Worm (Caenorhabditis elegans) whole organism, L4 larva: ENCODE measurements around the gene T11F9.22.

ENCODE experiments used
- D1046.2 ChIP-seq: fragments of 200-800 bp; sonication (Bioruptor generic); IDR thresholded peaks from 2 replicates; pipeline ENCODE4 v1.3.6; 2022; ENCODE audit warnings: missing genetic modification characterization, missing compliant biosample characterization
- F10B5.3 ChIP-seq: sonication (generic microtip); optimal IDR thresholded peaks from 2 replicates; lab custom pipeline; 2016; ENCODE audit warnings: mild to moderate bottlenecking, missing genetic modification characterization, missing compliant biosample characterization
- F44E2.7 ChIP-seq: fragments of 200-800 bp; sonication (Bioruptor generic); IDR thresholded peaks from 2 replicates; pipeline ENCODE4 v2.1.2; 2022; ENCODE audit warnings: missing genetic modification characterization, missing compliant biosample characterization
- F49E8.2 ChIP-seq: sonication (generic microtip); optimal IDR thresholded peaks from 2 replicates; lab custom pipeline; 2016; ENCODE audit warnings: missing compliant biosample characterization, mild to moderate bottlenecking, missing genetic modification characterization, borderline replicate concordance
- ZK337.2 ChIP-seq: fragments of 200-800 bp; sonication (Bioruptor generic); IDR thresholded peaks from 2 replicates; pipeline ENCODE4 v1.3.6; 2022; ENCODE audit warnings: missing genetic modification reagents, missing genetic modification characterization, missing compliant biosample characterization
- aha-1 ChIP-seq: fragments of 150-350 bp; peaks from one replicate; lab custom pipeline; 2014; ENCODE audit warnings: missing biosample characterization, missing genetic modification characterization
- ceh-28 ChIP-seq: fragments of 150-350 bp; optimal IDR thresholded peaks from 2 replicates; lab custom pipeline; 2014; ENCODE audit warnings: missing biosample characterization, missing genetic modification reagents, missing genetic modification characterization
- ceh-32 ChIP-seq: sonication (generic microtip); optimal IDR thresholded peaks from 2 replicates; lab custom pipeline; 2016; ENCODE audit warnings: mild to moderate bottlenecking, missing genetic modification characterization, missing compliant biosample characterization; ENCODE audit not compliant: poor library complexity
- ces-1 ChIP-seq: fragments of 150-350 bp; sonication (generic microtip); optimal IDR thresholded peaks from 4 replicates; lab custom pipeline; 2014; ENCODE audit warnings: missing biosample characterization, missing genetic modification reagents, missing genetic modification characterization
- cey-2 ChIP-seq: sonication (generic microtip); optimal IDR thresholded peaks from 3 replicates; lab custom pipeline; 2017; ENCODE audit warnings: missing genetic modification characterization, mild to moderate bottlenecking, missing compliant biosample characterization, antibody characterized with exemption, borderline replicate concordance; ENCODE audit not compliant: insufficient read depth
- ctbp-1 ChIP-seq: fragments of 200-800 bp; sonication (Bioruptor generic); IDR thresholded peaks from 2 replicates; pipeline ENCODE4 v1.3.6; 2022; ENCODE audit warnings: missing genetic modification reagents, missing genetic modification characterization, missing compliant biosample characterization
- daf-16 ChIP-seq, 3 experiments: sonication (generic microtip); optimal IDR thresholded peaks; 2 replicates each; lab custom pipeline; 2016 to 2017; ENCODE audit warnings: missing genetic modification characterization in 3 of 3, missing genetic modification reagents in 3 of 3, mild to moderate bottlenecking in 2 of 3, missing compliant biosample characterization in 2 of 3, missing biosample characterization in 1 of 3, moderate library complexity in 1 of 3
- dmd-8 ChIP-seq: fragments of 200-800 bp; sonication (Bioruptor generic); IDR thresholded peaks from 2 replicates; pipeline ENCODE4 v1.3.6; 2022; ENCODE audit warnings: missing genetic modification characterization, missing compliant biosample characterization
- dmd-9 ChIP-seq: fragments of 200-800 bp; sonication (Bioruptor generic); IDR thresholded peaks from 2 replicates; pipeline ENCODE4 v1.3.6; 2022; ENCODE audit warnings: missing genetic modification reagents, missing genetic modification characterization, missing compliant biosample characterization
- egl-27 ChIP-seq: sonication (generic microtip); optimal IDR thresholded peaks from 3 replicates; lab custom pipeline; 2017; ENCODE audit warnings: missing biosample characterization, missing genetic modification reagents, missing genetic modification characterization
- egl-43 ChIP-seq: fragments of 200-800 bp; sonication (Bioruptor generic); IDR thresholded peaks from 2 replicates; pipeline ENCODE4 v1.3.6; 2022; ENCODE audit warnings: missing genetic modification reagents, missing genetic modification characterization, missing compliant biosample characterization
- fkh-10 ChIP-seq: fragments of 150-350 bp; optimal IDR thresholded peaks from 2 replicates; lab custom pipeline; 2014; ENCODE audit warnings: missing biosample characterization, missing genetic modification reagents, missing genetic modification characterization
- fos-1 ChIP-seq: fragments of 150-350 bp; optimal IDR thresholded peaks from 2 replicates; lab custom pipeline; 2014; ENCODE audit warnings: missing biosample characterization, missing genetic modification characterization
- hlh-30 ChIP-seq: sonication (generic microtip); optimal IDR thresholded peaks from 2 replicates; lab custom pipeline; 2017; ENCODE audit warnings: antibody characterized with exemption, mild to moderate bottlenecking, missing genetic modification characterization, missing compliant biosample characterization; ENCODE audit not compliant: insufficient read depth
- jun-1 ChIP-seq: fragments of 150-350 bp; optimal IDR thresholded peaks from 2 replicates; lab custom pipeline; 2014; ENCODE audit warnings: missing biosample characterization, missing genetic modification reagents, missing genetic modification characterization
- lin-38 ChIP-seq: fragments of 200-800 bp; sonication (Bioruptor generic); IDR thresholded peaks from 2 replicates; pipeline ENCODE4 v1.3.6; 2022; ENCODE audit warnings: missing genetic modification reagents, missing genetic modification characterization, missing compliant biosample characterization
- lin-39 ChIP-seq: fragments of 150-350 bp; optimal IDR thresholded peaks from 2 replicates; lab custom pipeline; 2014; ENCODE audit warnings: missing biosample characterization, missing genetic modification reagents, missing genetic modification characterization
- madf-9 ChIP-seq: fragments of 200-800 bp; sonication (Bioruptor generic); conservative IDR thresholded peaks from 2 replicates; pipeline ENCODE4 v1.3.6; 2022; ENCODE audit warnings: missing genetic modification reagents, missing genetic modification characterization, missing compliant biosample characterization
- mdl-1 ChIP-seq, 2 experiments: fragments of 150-350 bp in 1 of 2; sonication (generic microtip) in 1 of 2; optimal IDR thresholded peaks; 2 replicates each; lab custom pipeline; 2014 to 2017; ENCODE audit warnings: missing biosample characterization in 2 of 2, missing genetic modification characterization in 2 of 2
- mep-1 ChIP-seq: fragments of 150-350 bp; sonication (generic microtip); optimal IDR thresholded peaks from 3 replicates; lab custom pipeline; 2014; ENCODE audit warnings: missing biosample characterization, missing genetic modification characterization
- mxl-2 ChIP-seq: fragments of 200-800 bp; sonication (Bioruptor generic); conservative IDR thresholded peaks from 2 replicates; pipeline ENCODE4 v1.3.6; 2022; ENCODE audit warnings: missing genetic modification reagents, missing genetic modification characterization, missing compliant biosample characterization
- mxl-3 ChIP-seq: fragments of 200-800 bp; sonication (Bioruptor generic); optimal IDR thresholded peaks from 2 replicates; lab custom pipeline; 2018; ENCODE audit warnings: mild to moderate bottlenecking, missing genetic modification characterization, missing compliant biosample characterization
- nhr-28 ChIP-seq: fragments of 150-350 bp; optimal IDR thresholded peaks from 2 replicates; lab custom pipeline; 2014; ENCODE audit warnings: missing biosample characterization, missing genetic modification characterization
- nhr-41 ChIP-seq: fragments of 200-800 bp; sonication (Bioruptor generic); IDR thresholded peaks from 2 replicates; pipeline ENCODE4 v1.3.6; 2022; ENCODE audit warnings: missing genetic modification reagents, missing genetic modification characterization, missing compliant biosample characterization
- php-3 ChIP-seq: fragments of 200-800 bp; sonication (Bioruptor generic); IDR thresholded peaks from 2 replicates; pipeline ENCODE4 v1.3.6; 2022; ENCODE audit warnings: missing genetic modification reagents, missing genetic modification characterization, missing compliant biosample characterization
- rbr-2 ChIP-seq: sonication (generic microtip); optimal IDR thresholded peaks from 2 replicates; lab custom pipeline; 2016; ENCODE audit warnings: missing genotype, missing genetic modification characterization, missing compliant biosample characterization
- set-16 ChIP-seq: fragments of 200-800 bp; sonication (Bioruptor generic); IDR thresholded peaks from 2 replicates; pipeline ENCODE4 v1.3.6; 2022; ENCODE audit warnings: missing genetic modification reagents, missing genetic modification characterization, missing compliant biosample characterization
- skn-1 ChIP-seq: fragments of 150-350 bp; optimal IDR thresholded peaks from 2 replicates; lab custom pipeline; 2014; ENCODE audit warnings: missing biosample characterization, missing genetic modification characterization
- snpc-1.2 ChIP-seq: fragments of 200-800 bp; sonication (Bioruptor generic); IDR thresholded peaks from 2 replicates; pipeline ENCODE4 v1.3.6; 2022; ENCODE audit warnings: missing genetic modification reagents, missing genetic modification characterization, missing compliant biosample characterization
- spr-3 ChIP-seq: fragments of 200-800 bp; sonication (Bioruptor generic); optimal IDR thresholded peaks from 2 replicates; lab custom pipeline; 2018; ENCODE audit warnings: mild to moderate bottlenecking, missing genetic modification characterization, missing compliant biosample characterization
- tag-97 ChIP-seq: fragments of 200-800 bp; sonication (Bioruptor generic); IDR thresholded peaks from 2 replicates; pipeline ENCODE4 v1.3.6; 2022; ENCODE audit warnings: missing genetic modification characterization, missing compliant biosample characterization
- unc-39 ChIP-seq: sonication (generic microtip); optimal IDR thresholded peaks from 2 replicates; lab custom pipeline; 2017; ENCODE audit warnings: missing biosample characterization, missing genetic modification characterization
- vab-7 ChIP-seq: fragments of 200-800 bp; sonication (Bioruptor generic); IDR thresholded peaks from 2 replicates; pipeline ENCODE4 v1.3.6; 2022; ENCODE audit warnings: missing genetic modification reagents, missing genetic modification characterization, missing compliant biosample characterization

T11F9.22 gene

ce11 chrV:11449404-11449803, 30.1 kb upstream of the T11F9.22 start:
- TF ChIP-seq ceh-32: no peak
- no peak for TF ChIP-seq egl-43
- no peak for TF ChIP-seq unc-39
- peak; percentile 93 for TF ChIP-seq set-16 (GFP tag; lab: Robert Waterston, UW)
- no peak for TF ChIP-seq F49E8.2 (tag; lab: Kevin White, UChicago)
- TF ChIP-seq dmd-8 (GFP tag; lab: Robert Waterston, UW): no peak
- 0 out of 2 replicates have a peak, but pooled peaks have one; percentile 18 for TF ChIP-seq F44E2.7 (GFP tag; lab: Robert Waterston, UW)
- TF ChIP-seq mxl-3 (GFP tag; lab: Kevin White, UChicago): no peak

ce11 chrV:11450257-11450656, 29.2 kb upstream of the T11F9.22 start, which contains the start of gene col-156:
col-156 (minus strand) TSS chrV:11450357.
- TF ChIP-seq aha-1 (tag; lab: Kevin White, UChicago): peak; percentile 12
- TF ChIP-seq F44E2.7 (GFP tag; lab: Robert Waterston, UW): no peak

- TF ChIP-seq skn-1: no peak
- TF ChIP-seq lin-38 (GFP tag; lab: Robert Waterston, UW): no peak
- no peak for TF ChIP-seq mxl-2
- no peak for TF ChIP-seq php-3 (GFP tag; lab: Robert Waterston, UW)
- TF ChIP-seq snpc-1.2: no peak
- TF ChIP-seq ctbp-1 (GFP tag; lab: Robert Waterston, UW): no peak
- TF ChIP-seq nhr-28 (tag; lab: Kevin White, UChicago): no peak
- TF ChIP-seq mep-1: no peak
- no peak for TF ChIP-seq fkh-10 (GFP tag; lab: Kevin White, UChicago)
- TF ChIP-seq vab-7: no peak
- no peak for TF ChIP-seq ZK337.2
- no peak for TF ChIP-seq fos-1 (tag; lab: Kevin White, UChicago)
- no peak for TF ChIP-seq cey-2
- no peak for TF ChIP-seq F10B5.3 (tag; lab: Kevin White, UChicago)
- no peak for TF ChIP-seq lin-39 (tag; lab: Kevin White, UChicago)
- no peak for TF ChIP-seq mdl-1 (tag; optimal IDR thresholded peaks at IDR 0.05; lab: Kevin White, UChicago)
- no peak for TF ChIP-seq jun-1
- TF ChIP-seq ces-1 (GFP tag; lab: Kevin White, UChicago): no peak
These were observed 24.6 kb upstream of the T11F9.22 start for ce11 chrV:11454917-11455316.

ce11 chrV:11459255-11459654, 20.3 kb upstream of the T11F9.22 start, which contains the start of gene T11F9.1:
T11F9.1 (plus strand) TSS chrV:11459555.
- TF ChIP-seq set-16 (GFP tag; lab: Robert Waterston, UW): no peak
- no peak for TF ChIP-seq madf-9 (GFP tag; lab: Robert Waterston, UW)

- TF ChIP-seq daf-16 (GFP tag; optimal IDR thresholded peaks at IDR 0.05; lab: Kevin White, UChicago) (no peak), daf-16 (tag; optimal IDR thresholded peaks at IDR 0.05; lab: Kevin White, UChicago) (no peak), ces-1 (GFP tag; lab: Kevin White, UChicago) (no peak), egl-43 (no peak), tag-97 (GFP tag; lab: Robert Waterston, UW) (no peak), F49E8.2 (tag; lab: Kevin White, UChicago) (no peak), dmd-9 (GFP tag; lab: Robert Waterston, UW) (no peak), ceh-28 (tag; lab: Kevin White, UChicago) (no peak), egl-27 (no peak), rbr-2 (tag; lab: Kevin White, UChicago) (no peak), D1046.2 (GFP tag; lab: Robert Waterston, UW) (no peak), hlh-30 (tag; lab: Kevin White, UChicago) (no peak), cey-2 (no peak), nhr-41 (GFP tag; lab: Robert Waterston, UW) (no peak), spr-3 (GFP tag; lab: Kevin White, UChicago) (no peak)
These were observed 16.5 kb upstream of the T11F9.22 start, which contains the start of gene zipt-16 for ce11 chrV:11462963-11463453. zipt-16 (plus strand) TSS chrV:11463013.
